Fruit fly (Drosophila melanogaster) whole organism, prepupa: ENCODE data around the gene CG12519.
"Not testable (repeated sequence)": the region's sequence is repeated elsewhere in the genome, so short reads cannot be mapped to it uniquely, and the experiment has no call there.

Source experiments
- Blimp-1 ChIP-seq: fragments of 200-800 bp; sonication (Bioruptor generic); optimal IDR thresholded peaks from 3 replicates; lab custom pipeline; 2017; ENCODE audit warnings: missing biosample characterization, missing genetic modification characterization, mild to moderate bottlenecking, moderate library complexity, missing genetic modification reagents
- CG10631 ChIP-seq: fragments of 200-800 bp; sonication (Bioruptor generic); optimal IDR thresholded peaks from 2 replicates; lab custom pipeline; 2016; ENCODE audit warnings: missing biosample characterization, missing genetic modification characterization
- CG10669 ChIP-seq: fragments of 200-800 bp; sonication (Bioruptor generic); optimal IDR thresholded peaks from 3 replicates; lab custom pipeline; 2018; ENCODE audit warnings: missing biosample characterization, mild to moderate bottlenecking, missing genetic modification characterization, moderate library complexity
- CG11762 ChIP-seq: fragments of 200-800 bp; sonication (Bioruptor generic); optimal IDR thresholded peaks from 3 replicates; lab custom pipeline; 2016; ENCODE audit warnings: missing biosample characterization, missing genetic modification characterization; ENCODE audit not compliant: insufficient read depth
- CG1621 ChIP-seq: fragments of 200-800 bp; sonication (Bioruptor generic); optimal IDR thresholded peaks from 3 replicates; lab custom pipeline; 2018; ENCODE audit warnings: missing biosample characterization, mild to moderate bottlenecking, missing genetic modification characterization
- CG16779 ChIP-seq: fragments of 200-800 bp; sonication (Bioruptor generic); optimal IDR thresholded peaks from 3 replicates; lab custom pipeline; 2017; ENCODE audit warnings: missing biosample characterization, mild to moderate bottlenecking, missing genetic modification characterization
- CG3032 ChIP-seq: fragments of 200-800 bp; optimal IDR thresholded peaks from 2 replicates; lab custom pipeline; 2019; ENCODE audit warnings: missing biosample characterization, mild to moderate bottlenecking, missing genetic modification characterization, moderate library complexity
- CG31627 ChIP-seq: fragments of 200-800 bp; sonication (Bioruptor generic); optimal IDR thresholded peaks from 3 replicates; lab custom pipeline; 2016; ENCODE audit warnings: missing biosample characterization, missing genetic modification characterization
- CG32006 ChIP-seq: fragments of 200-800 bp; sonication (Bioruptor generic); optimal IDR thresholded peaks from 3 replicates; lab custom pipeline; 2017; ENCODE audit warnings: missing biosample characterization, mild to moderate bottlenecking, missing genetic modification characterization
- CG34406 ChIP-seq: fragments of 200-800 bp; sonication (Bioruptor generic); optimal IDR thresholded peaks from 3 replicates; lab custom pipeline; 2016; ENCODE audit warnings: missing biosample characterization, missing genetic modification characterization
- CG3919 ChIP-seq: fragments of 200-800 bp; sonication (Bioruptor generic); optimal IDR thresholded peaks from 3 replicates; lab custom pipeline; 2016; ENCODE audit warnings: missing biosample characterization, missing genetic modification characterization
- CG4318 ChIP-seq: fragments of 200-800 bp; sonication (Bioruptor generic); optimal IDR thresholded peaks from 3 replicates; lab custom pipeline; 2017; ENCODE audit warnings: missing biosample characterization, mild to moderate bottlenecking, missing genetic modification characterization
- CG6163 ChIP-seq: fragments of 200-800 bp; sonication (Bioruptor generic); IDR thresholded peaks from 3 replicates; pipeline ENCODE4 v1.3.6; 2022; ENCODE audit warnings: missing biosample characterization, missing genetic modification characterization
- CG6276 ChIP-seq: fragments of 200-800 bp; sonication (Bioruptor generic); optimal IDR thresholded peaks from 2 replicates; lab custom pipeline; 2017; ENCODE audit warnings: missing biosample characterization, mild to moderate bottlenecking, missing genetic modification characterization
- CG6792 ChIP-seq: fragments of 200-800 bp; sonication (Bioruptor generic); optimal IDR thresholded peaks from 3 replicates; lab custom pipeline; 2016; ENCODE audit warnings: missing biosample characterization, missing genetic modification characterization
- CG6808 ChIP-seq: fragments of 200-800 bp; sonication (Bioruptor generic); optimal IDR thresholded peaks from 3 replicates; lab custom pipeline; 2017; ENCODE audit warnings: missing biosample characterization, missing genetic modification characterization, mild to moderate bottlenecking, moderate library complexity, missing genetic modification reagents
- CG6854 ChIP-seq: fragments of 200-800 bp; sonication (Bioruptor generic); optimal IDR thresholded peaks from 2 replicates; lab custom pipeline; 2017; ENCODE audit warnings: missing biosample characterization, mild to moderate bottlenecking, missing genetic modification characterization
- CG8632 ChIP-seq: fragments of 200-800 bp; sonication (Bioruptor generic); optimal IDR thresholded peaks from 3 replicates; lab custom pipeline; 2016; ENCODE audit warnings: missing biosample characterization, missing genetic modification characterization
- CG9139 ChIP-seq: fragments of 200-800 bp; sonication (Bioruptor generic); optimal IDR thresholded peaks from 3 replicates; lab custom pipeline; 2017; ENCODE audit warnings: missing biosample characterization, mild to moderate bottlenecking, missing genetic modification characterization
- Eip75B ChIP-seq: fragments of 200-800 bp; sonication (Bioruptor generic); optimal IDR thresholded peaks from 3 replicates; lab custom pipeline; 2016; ENCODE audit warnings: missing biosample characterization, missing genetic modification characterization
- Eip78C ChIP-seq: fragments of 200-800 bp; sonication (Bioruptor generic); peaks from one replicate; lab custom pipeline; 2016; ENCODE audit warnings: missing biosample characterization, missing genetic modification characterization
- Eip93F ChIP-seq: fragments of 200-800 bp; sonication (Bioruptor generic); optimal IDR thresholded peaks from 2 replicates; lab custom pipeline; 2016; ENCODE audit warnings: missing biosample characterization, mild to moderate bottlenecking, missing genetic modification characterization
- Ets21C ChIP-seq: fragments of 200-800 bp; sonication (Bioruptor generic); optimal IDR thresholded peaks from 3 replicates; lab custom pipeline; 2016; ENCODE audit warnings: missing biosample characterization, missing genetic modification characterization
- Ets96B ChIP-seq: fragments of 200-800 bp; optimal IDR thresholded peaks from 2 replicates; lab custom pipeline; 2019; ENCODE audit warnings: missing biosample characterization, mild to moderate bottlenecking, missing genetic modification characterization, moderate library complexity
- Gug ChIP-seq: fragments of 200-800 bp; sonication (Bioruptor generic); IDR thresholded peaks from 2 replicates; pipeline ENCODE4 v1.3.6; 2022; ENCODE audit warnings: missing biosample characterization, missing genetic modification characterization
- Hr39 ChIP-seq: fragments of 200-800 bp; sonication (Bioruptor generic); optimal IDR thresholded peaks from 2 replicates; lab custom pipeline; 2016; ENCODE audit warnings: missing biosample characterization, missing genetic modification characterization
- Hr4 ChIP-seq: fragments of 200-800 bp; sonication (Bioruptor generic); optimal IDR thresholded peaks from 3 replicates; lab custom pipeline; 2016; ENCODE audit warnings: missing biosample characterization, missing genetic modification characterization
- Lpt ChIP-seq: fragments of 200-800 bp; sonication (Bioruptor generic); optimal IDR thresholded peaks from 3 replicates; lab custom pipeline; 2016; ENCODE audit warnings: missing biosample characterization, missing genetic modification characterization
- Met ChIP-seq: fragments of 200-800 bp; sonication (Bioruptor generic); optimal IDR thresholded peaks from 3 replicates; lab custom pipeline; 2016; ENCODE audit warnings: missing biosample characterization, missing genetic modification characterization
- OdsH ChIP-seq: fragments of 200-800 bp; sonication (Bioruptor generic); optimal IDR thresholded peaks from 3 replicates; lab custom pipeline; 2016; ENCODE audit warnings: missing biosample characterization, missing genetic modification characterization
- Smox ChIP-seq: fragments of 200-800 bp; sonication (Bioruptor generic); optimal IDR thresholded peaks from 3 replicates; lab custom pipeline; 2016; ENCODE audit warnings: missing biosample characterization, missing genetic modification characterization
- Sox14 ChIP-seq: fragments of 200-800 bp; sonication (Bioruptor generic); optimal IDR thresholded peaks from 3 replicates; lab custom pipeline; 2016; ENCODE audit warnings: missing biosample characterization, missing genetic modification characterization
- Sox15 ChIP-seq: fragments of 200-800 bp; sonication (Bioruptor generic); optimal IDR thresholded peaks from 3 replicates; lab custom pipeline; 2016; ENCODE audit warnings: missing biosample characterization, missing genetic modification characterization
- achi ChIP-seq: fragments of 200-800 bp; sonication (Bioruptor generic); optimal IDR thresholded peaks from 3 replicates; lab custom pipeline; 2016; ENCODE audit warnings: missing biosample characterization, missing genetic modification characterization
- acj6 ChIP-seq: fragments of 200-800 bp; sonication (Bioruptor generic); optimal IDR thresholded peaks from 3 replicates; lab custom pipeline; 2016; ENCODE audit warnings: missing biosample characterization, missing genetic modification characterization
- dac ChIP-seq: fragments of 200-800 bp; sonication (Bioruptor generic); optimal IDR thresholded peaks from 2 replicates; lab custom pipeline; 2017; ENCODE audit warnings: missing biosample characterization, mild to moderate bottlenecking, missing genetic modification characterization
- dsx ChIP-seq: fragments of 200-800 bp; optimal IDR thresholded peaks from 3 replicates; lab custom pipeline; 2019; ENCODE audit warnings: missing biosample characterization, mild to moderate bottlenecking, missing genetic modification characterization, moderate library complexity; ENCODE audit not compliant: poor library complexity, severe bottlenecking
- fd59A ChIP-seq: fragments of 200-800 bp; sonication (Bioruptor generic); optimal IDR thresholded peaks from 2 replicates; lab custom pipeline; 2017; ENCODE audit warnings: missing biosample characterization, mild to moderate bottlenecking, missing genetic modification characterization, missing genetic modification reagents
- lz ChIP-seq: fragments of 200-800 bp; sonication (Bioruptor generic); optimal IDR thresholded peaks from 3 replicates; lab custom pipeline; 2016; ENCODE audit warnings: missing biosample characterization, missing genetic modification characterization
- net ChIP-seq: fragments of 200-800 bp; sonication (Bioruptor generic); optimal IDR thresholded peaks from 3 replicates; lab custom pipeline; 2016; ENCODE audit warnings: missing biosample characterization, missing genetic modification characterization
- pdm3 ChIP-seq: fragments of 200-800 bp; sonication (Bioruptor generic); optimal IDR thresholded peaks from 3 replicates; lab custom pipeline; 2016; ENCODE audit warnings: missing biosample characterization, missing genetic modification characterization
- salr ChIP-seq, 2 experiments: fragments of 200-800 bp; sonication (Bioruptor generic); optimal IDR thresholded peaks; 3 replicates each; lab custom pipeline; 2016 to 2018; ENCODE audit warnings: missing biosample characterization in 2 of 2, missing genetic modification characterization in 2 of 2, mild to moderate bottlenecking in 1 of 2
- spab ChIP-seq: fragments of 200-800 bp; sonication (Bioruptor generic); optimal IDR thresholded peaks from 2 replicates; lab custom pipeline; 2017; ENCODE audit warnings: missing biosample characterization, mild to moderate bottlenecking, missing genetic modification characterization, missing genetic modification reagents
- ss ChIP-seq, 2 experiments: fragments of 200-800 bp; sonication (Bioruptor generic); optimal IDR thresholded peaks; 2 replicates in 1 of 2; 3 replicates in 1 of 2; lab custom pipeline; 2017 to 2018; ENCODE audit warnings: mild to moderate bottlenecking in 2 of 2, missing biosample characterization in 2 of 2, missing genetic modification characterization in 2 of 2, moderate library complexity in 1 of 2
- svp ChIP-seq: fragments of 200-800 bp; sonication (Bioruptor generic); peaks from one replicate; lab custom pipeline; 2016; ENCODE audit warnings: missing biosample characterization, missing genetic modification characterization
- topi ChIP-seq: fragments of 200-800 bp; sonication (Bioruptor generic); optimal IDR thresholded peaks from 3 replicates; lab custom pipeline; 2016; ENCODE audit warnings: missing biosample characterization, missing genetic modification characterization
- vri ChIP-seq: fragments of 200-800 bp; sonication (Bioruptor generic); optimal IDR thresholded peaks from 3 replicates; lab custom pipeline; 2016; ENCODE audit warnings: missing biosample characterization, mild to moderate bottlenecking, missing genetic modification characterization

Gene CG12519

DNA sequence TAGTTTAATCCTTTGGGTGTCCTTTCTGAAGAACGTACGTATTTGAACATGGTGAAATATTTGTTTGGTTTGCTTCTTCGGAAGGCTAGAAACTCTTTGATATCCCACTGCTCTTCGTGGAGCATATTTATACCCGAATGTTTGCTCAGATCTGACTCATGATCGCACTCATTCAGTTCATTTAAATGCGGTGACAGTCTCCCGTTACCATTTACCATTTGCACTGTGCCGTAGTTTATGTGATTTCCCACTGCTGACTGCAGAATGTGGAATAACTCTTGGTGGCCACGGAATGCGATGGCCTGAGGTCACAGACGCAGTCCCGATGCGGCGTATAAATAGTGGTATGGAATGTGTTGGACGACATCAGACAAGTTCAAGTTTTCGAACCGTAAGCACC is at the start of gene CG12519, which contains the start of gene 825-Oak:
Gene CG12519, plus strand, starts transcription at position 364 of the 400 bp plus-strand sequence.
Gene 825-Oak, minus strand, starts transcription at position 101 of the 400 bp plus-strand sequence.
- TF ChIP-seq Gug (GFP tag; lab: Robert Waterston, UW); lz (GFP tag; lab: Kevin White, UChicago); dsx (GFP tag; lab: Kevin White, UChicago): not testable (repeated sequence)

DNA sequence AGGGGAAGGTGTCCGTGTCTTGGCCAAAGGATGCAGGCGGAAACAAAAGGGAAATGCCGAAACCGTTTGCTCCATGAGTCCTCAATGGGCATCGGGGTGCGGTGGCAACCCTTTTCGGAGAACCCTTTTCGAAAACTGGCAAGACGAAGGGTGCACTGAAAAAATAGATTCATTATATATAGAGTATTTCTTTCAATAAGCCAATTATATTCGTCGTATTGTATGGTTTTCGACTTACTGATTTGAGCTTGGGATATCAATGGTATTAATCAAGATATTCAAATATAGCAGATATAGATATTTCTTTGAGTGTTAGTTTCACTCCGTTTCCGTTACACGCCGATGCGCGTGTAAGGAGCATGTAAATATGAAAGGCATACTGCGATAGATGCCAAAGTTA is 30.1 kb upstream of the CG12519 start:
- TF ChIP-seq CG3919 (GFP tag; lab: Kevin White, UChicago): peak; percentile 12
- no peak for TF ChIP-seq Met (GFP tag; lab: Kevin White, UChicago)
- no peak for TF ChIP-seq Smox (GFP tag; lab: Kevin White, UChicago)
- peak; percentile 10 for TF ChIP-seq lz (GFP tag; lab: Kevin White, UChicago)
- peak; percentile 72 for TF ChIP-seq Eip78C (GFP tag; lab: Kevin White, UChicago)
- peak; percentile 7 for TF ChIP-seq CG10631 (GFP tag; lab: Kevin White, UChicago)
- TF ChIP-seq CG6854 (GFP tag; lab: Kevin White, UChicago): no peak
- TF ChIP-seq vri (GFP tag; lab: Kevin White, UChicago): no peak
- TF ChIP-seq CG6808 (GFP tag; lab: Kevin White, UChicago): no peak
- no peak for TF ChIP-seq Eip93F (GFP tag; lab: Kevin White, UChicago)
- no peak for TF ChIP-seq CG34406 (GFP tag; lab: Kevin White, UChicago)
- TF ChIP-seq Ets21C (GFP tag; lab: Kevin White, UChicago): no peak
- no peak for TF ChIP-seq acj6 (GFP tag; lab: Kevin White, UChicago)
- peak; percentile 0 for TF ChIP-seq CG6792
- TF ChIP-seq CG6163 (GFP tag; lab: Robert Waterston, UW): peak; percentile 61; the same call in 1 of the 3 replicates
- peak; percentile 11 for TF ChIP-seq spab (GFP tag; lab: Kevin White, UChicago)
- peak; percentile 11 for TF ChIP-seq CG8632
- no peak for TF ChIP-seq dac
- no peak for TF ChIP-seq CG9139
- peak; percentile 10 for TF ChIP-seq Eip75B (GFP tag; lab: Kevin White, UChicago)
- no peak for TF ChIP-seq CG16779
- TF ChIP-seq CG31627 (GFP tag; lab: Kevin White, UChicago): no peak
- no peak for TF ChIP-seq Hr39 (GFP tag; lab: Kevin White, UChicago)
- TF ChIP-seq CG1621 (tag; lab: Kevin White, UChicago): no peak
- no peak for TF ChIP-seq Lpt
- peak; percentile 13 for TF ChIP-seq OdsH
- TF ChIP-seq Ets96B (tag; lab: Kevin White, UChicago): peak; percentile 16
- TF ChIP-seq salr (GFP tag; optimal IDR thresholded peaks at IDR 0.05; lab: Kevin White, UChicago): no peak
- no peak for TF ChIP-seq pdm3
- peak; percentile 36 for TF ChIP-seq CG10669 (GFP tag; lab: Kevin White, UChicago)
- no peak for TF ChIP-seq Blimp-1 (GFP tag; lab: Kevin White, UChicago)
- TF ChIP-seq topi: peak; percentile 23
- peak in 1 of 2 experiments; percentile 5 for TF ChIP-seq ss (GFP tag; optimal IDR thresholded peaks at IDR 0.05; lab: Kevin White, UChicago)
- TF ChIP-seq CG32006 (GFP tag; lab: Kevin White, UChicago): no peak
- peak; percentile 65 for TF ChIP-seq svp
- peak; percentile 13 for TF ChIP-seq achi (GFP tag; lab: Kevin White, UChicago)

DNA sequence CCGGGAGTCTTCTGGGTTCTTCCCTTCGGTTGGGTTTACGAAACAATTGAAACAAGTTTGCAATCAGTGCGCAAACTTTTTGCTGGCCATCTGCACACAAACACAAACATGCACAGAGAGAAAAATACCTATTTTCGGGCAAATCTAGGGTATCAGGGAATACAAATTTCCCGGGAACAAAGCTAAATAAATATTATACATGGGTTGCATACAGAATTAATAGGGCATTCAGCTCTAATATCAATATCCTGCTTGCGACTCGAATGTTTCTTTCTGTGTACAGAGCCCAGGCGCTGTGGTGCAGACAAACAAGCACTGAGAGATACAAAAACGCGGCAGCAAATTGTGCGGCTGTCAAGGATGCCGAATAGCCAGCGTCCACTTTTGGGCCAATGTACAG is 28.2 kb upstream of the CG12519 start:
- TF ChIP-seq CG16779 (no peak), fd59A (GFP tag; lab: Kevin White, UChicago) (no peak), net (GFP tag; lab: Kevin White, UChicago) (no peak), CG34406 (GFP tag; lab: Kevin White, UChicago) (no peak), CG11762 (no peak), Hr4 (GFP tag; lab: Kevin White, UChicago) (no peak), CG6808 (GFP tag; lab: Kevin White, UChicago) (no peak), salr (GFP tag; optimal IDR thresholded peaks at IDR 0.05; lab: Kevin White, UChicago) (no peak), svp (peak; percentile 59), CG3032 (tag; lab: Kevin White, UChicago) (no peak), CG1621 (tag; lab: Kevin White, UChicago) (peak; percentile 13), acj6 (GFP tag; lab: Kevin White, UChicago) (peak; percentile 32), achi (GFP tag; lab: Kevin White, UChicago) (peak; percentile 22), CG31627 (GFP tag; lab: Kevin White, UChicago) (peak; percentile 46), CG8632 (no peak), CG6276 (GFP tag; lab: Kevin White, UChicago) (no peak), Eip93F (GFP tag; lab: Kevin White, UChicago) (no peak), Sox14 (GFP tag; lab: Kevin White, UChicago) (peak; percentile 28), CG4318 (no peak), ss (GFP tag; optimal IDR thresholded peaks at IDR 0.05; lab: Kevin White, UChicago) (no peak), CG6792 (no peak), Sox15 (GFP tag; lab: Kevin White, UChicago) (peak; percentile 15)
